Fruit fly (Drosophila melanogaster): ENCODE data around the gene Rev1.

Gene Rev1

dm6 chr3L:621097-621967, 32.8 kb upstream of the Rev1 start (continued):
- TF ChIP-seq zen2 (GFP tag; IDR thresholded peaks at IDR 0.05; ENCODE audit: partially characterized antibody) (no peak), CG11456 (GFP tag; IDR thresholded peaks at IDR 0.05) (0 out of 3 replicates have a peak, but pooled peaks have one; percentile 47)

dm6 chr3L:622357-622834, 31.8 kb upstream of the Rev1 start:
- peak; percentile 27 for TF ChIP-seq Usf (GFP tag; optimal IDR thresholded peaks at IDR 0.05)
- peak; percentile 52; the same call in 1 of the 2 replicates for TF ChIP-seq chm (GFP tag; IDR thresholded peaks at IDR 0.05)
- no peak for TF ChIP-seq btn (GFP tag; optimal IDR thresholded peaks at IDR 0.05)
- TF ChIP-seq CG4404 (GFP tag; IDR thresholded peaks at IDR 0.05): peak; percentile 61
- peak; percentile 51 for TF ChIP-seq CG6254 (GFP tag; optimal IDR thresholded peaks at IDR 0.05)
- TF ChIP-seq Hr3 (GFP tag; optimal IDR thresholded peaks at IDR 0.05): peak; percentile 47
- TF ChIP-seq corto (GFP tag; optimal IDR thresholded peaks at IDR 0.05): peak; percentile 16
- peak; percentile 42 for TF ChIP-seq CG11504 (tag; optimal IDR thresholded peaks at IDR 0.05)
- peak; percentile 82 for TF ChIP-seq Xrp1 (GFP tag; IDR thresholded peaks at IDR 0.05)
- TF ChIP-seq eve (GFP tag; optimal IDR thresholded peaks at IDR 0.05): peak in 1 of 2 experiments; percentile 42
- TF ChIP-seq Lpt (GFP tag; optimal IDR thresholded peaks at IDR 0.05): no peak
- peak; percentile 66 for TF ChIP-seq CG3407 (GFP tag; optimal IDR thresholded peaks at IDR 0.05)
- TF ChIP-seq tio (GFP tag; optimal IDR thresholded peaks at IDR 0.05): peak; percentile 51
- TF ChIP-seq nmo (GFP tag; optimal IDR thresholded peaks at IDR 0.05): peak; percentile 75
- TF ChIP-seq dmrt99B (tag; optimal IDR thresholded peaks at IDR 0.05): peak; percentile 49
- TF ChIP-seq chinmo (GFP tag; IDR thresholded peaks at IDR 0.05; ENCODE audit: partially characterized antibody): no peak
- peak; percentile 48 for TF ChIP-seq CG6813 (GFP tag; optimal IDR thresholded peaks at IDR 0.05)
- peak; percentile 16 for TF ChIP-seq Hsf (GFP tag; optimal IDR thresholded peaks at IDR 0.05)
- TF ChIP-seq bigmax (GFP tag; optimal IDR thresholded peaks at IDR 0.05): no peak
- TF ChIP-seq CG2116 (GFP tag; optimal IDR thresholded peaks at IDR 0.05): peak; percentile 5
- TF ChIP-seq zen (tag; optimal IDR thresholded peaks at IDR 0.05): peak; percentile 70
- TF ChIP-seq Stat92E (GFP tag; optimal IDR thresholded peaks at IDR 0.05): peak in 1 of 3 experiments; percentile 99
- TF ChIP-seq CG34376 (GFP tag; optimal IDR thresholded peaks at IDR 0.05): no peak
- peak; percentile 21 for TF ChIP-seq Atf-2 (GFP tag; optimal IDR thresholded peaks at IDR 0.05)
- peak; percentile 25 for TF ChIP-seq CG9437 (GFP tag; optimal IDR thresholded peaks at IDR 0.05)
- TF ChIP-seq br (optimal IDR thresholded peaks at IDR 0.05): no peak
- TF ChIP-seq croc (GFP tag; conservative IDR thresholded peaks at IDR 0.05): peak; percentile 59; the same call in 2 of the 3 replicates
- no peak for TF ChIP-seq CG8290 (GFP tag; optimal IDR thresholded peaks at IDR 0.05)
- TF ChIP-seq CG8290 (tag; optimal IDR thresholded peaks at IDR 0.05): no peak
- TF ChIP-seq Six4 (GFP tag; optimal IDR thresholded peaks at IDR 0.05): peak; percentile 39
- TF ChIP-seq gsb-n (tag; optimal IDR thresholded peaks at IDR 0.05): peak; percentile 65
- TF ChIP-seq wdn (GFP tag; IDR thresholded peaks at IDR 0.05): no peak
- 0 out of 2 replicates have a peak, but pooled peaks have one; percentile 12 for TF ChIP-seq vvl (GFP tag; IDR thresholded peaks at IDR 0.05)
- TF ChIP-seq Blimp-1 (GFP tag; optimal IDR thresholded peaks at IDR 0.05): peak; percentile 65
- TF ChIP-seq ara (GFP tag; IDR thresholded peaks at IDR 0.05): peak; percentile 62; the same call in 1 of the 2 replicates
- TF ChIP-seq gce (GFP tag; IDR thresholded peaks at IDR 0.05): 0 out of 3 replicates have a peak, but pooled peaks have one; percentile 5
- no peak for TF ChIP-seq Neu2 (GFP tag; optimal IDR thresholded peaks at IDR 0.05; ENCODE audit: borderline replicate concordance)
- TF ChIP-seq CG1529 (GFP tag; optimal IDR thresholded peaks at IDR 0.05): peak; percentile 15
- TF ChIP-seq CG10654 (GFP tag; optimal IDR thresholded peaks at IDR 0.05): peak; percentile 25
- peak; percentile 91 for TF ChIP-seq CG33557 (GFP tag; optimal IDR thresholded peaks at IDR 0.05)
- TF ChIP-seq ewg (GFP tag; optimal IDR thresholded peaks at IDR 0.05): peak; percentile 12
- no peak for TF ChIP-seq CG15514 (GFP tag; optimal IDR thresholded peaks at IDR 0.05)
- peak; percentile 70 for TF ChIP-seq nom (GFP tag; optimal IDR thresholded peaks at IDR 0.05)
- no peak for TF ChIP-seq al (GFP tag; IDR thresholded peaks at IDR 0.05)
